Worm (Caenorhabditis elegans) whole organism, early embryonic: ENCODE measurements around the gene K10G4.5.
"Not testable (repeated sequence)": the region's sequence is repeated elsewhere in the genome, so short reads cannot be mapped to it uniquely, and the experiment has no call there.

ENCODE experiments used
- B0310.2 ChIP-seq: sonication (generic microtip); optimal IDR thresholded peaks from 2 replicates; lab custom pipeline; 2016; ENCODE audit warnings: mild to moderate bottlenecking, missing genetic modification characterization, missing compliant biosample characterization
- F13C5.2 ChIP-seq: sonication (generic microtip); optimal IDR thresholded peaks from 2 replicates; lab custom pipeline; 2017; ENCODE audit warnings: mild to moderate bottlenecking, missing genetic modification characterization, inconsistent platforms, missing compliant biosample characterization
- aly-1 ChIP-seq: sonication (generic microtip); optimal IDR thresholded peaks from 2 replicates; lab custom pipeline; 2016; ENCODE audit warnings: missing genetic modification characterization, missing compliant biosample characterization
- ama-1 ChIP-seq: fragments of 150-350 bp; optimal IDR thresholded peaks from 2 replicates; lab custom pipeline; 2014
- ceh-13 ChIP-seq: fragments of 200-800 bp; sonication (Bioruptor generic); optimal IDR thresholded peaks from 2 replicates; lab custom pipeline; 2018; ENCODE audit warnings: mild to moderate bottlenecking, missing genetic modification characterization, missing compliant biosample characterization
- ceh-36 ChIP-seq: sonication (generic microtip); optimal IDR thresholded peaks from 2 replicates; lab custom pipeline; 2016; ENCODE audit warnings: missing genetic modification characterization, inconsistent platforms, missing compliant biosample characterization
- ets-7 ChIP-seq: sonication (generic microtip); optimal IDR thresholded peaks from 2 replicates; lab custom pipeline; 2016; ENCODE audit warnings: missing genotype, missing genetic modification characterization, missing compliant biosample characterization
- flt-1 ChIP-seq: fragments of 200-800 bp; sonication (Bioruptor generic); IDR thresholded peaks from 2 replicates; pipeline ENCODE4 v1.3.6; 2022; ENCODE audit warnings: missing genetic modification characterization, missing compliant biosample characterization
- hmbx-1 ChIP-seq: sonication (generic microtip); optimal IDR thresholded peaks from 2 replicates; lab custom pipeline; 2016; ENCODE audit warnings: mild to moderate bottlenecking, missing genetic modification characterization, missing compliant biosample characterization
- hmg-4 ChIP-seq: fragments of 200-800 bp; sonication (Bioruptor generic); optimal IDR thresholded peaks from 2 replicates; lab custom pipeline; 2018; ENCODE audit warnings: mild to moderate bottlenecking, missing genetic modification characterization, missing compliant biosample characterization
- hnd-1 ChIP-seq: sonication (generic microtip); optimal IDR thresholded peaks from 2 replicates; lab custom pipeline; 2016; ENCODE audit warnings: missing genetic modification characterization, missing compliant biosample characterization
- pes-1 ChIP-seq: fragments of 200-800 bp; sonication (Bioruptor generic); IDR thresholded peaks from 2 replicates; pipeline ENCODE4 v1.3.6; 2022; ENCODE audit warnings: missing genetic modification reagents, missing genetic modification characterization, missing compliant biosample characterization
- scrt-1 ChIP-seq: fragments of 200-800 bp; sonication (Bioruptor generic); IDR thresholded peaks from 2 replicates; pipeline ENCODE4 v1.3.6; 2022; ENCODE audit warnings: missing genetic modification characterization, missing compliant biosample characterization
- sea-1 ChIP-seq: fragments of 200-800 bp; sonication (Bioruptor generic); conservative IDR thresholded peaks from 2 replicates; pipeline ENCODE4 v1.3.6; 2022; ENCODE audit warnings: missing genetic modification characterization, missing compliant biosample characterization
- tbx-11 ChIP-seq: fragments of 200-800 bp; sonication (Bioruptor generic); IDR thresholded peaks from 2 replicates; pipeline ENCODE4 v1.3.6; 2022; ENCODE audit warnings: missing genetic modification characterization, missing compliant biosample characterization
- tbx-37 ChIP-seq: fragments of 200-800 bp; sonication (Bioruptor generic); conservative IDR thresholded peaks from 2 replicates; pipeline ENCODE4 v1.3.6; 2022; ENCODE audit warnings: missing genetic modification reagents, missing genetic modification characterization, missing compliant biosample characterization
- tra-4 ChIP-seq: sonication (generic microtip); optimal IDR thresholded peaks from 2 replicates; lab custom pipeline; 2017; ENCODE audit warnings: missing genetic modification characterization, missing compliant biosample characterization

The K10G4.5 gene

DNA sequence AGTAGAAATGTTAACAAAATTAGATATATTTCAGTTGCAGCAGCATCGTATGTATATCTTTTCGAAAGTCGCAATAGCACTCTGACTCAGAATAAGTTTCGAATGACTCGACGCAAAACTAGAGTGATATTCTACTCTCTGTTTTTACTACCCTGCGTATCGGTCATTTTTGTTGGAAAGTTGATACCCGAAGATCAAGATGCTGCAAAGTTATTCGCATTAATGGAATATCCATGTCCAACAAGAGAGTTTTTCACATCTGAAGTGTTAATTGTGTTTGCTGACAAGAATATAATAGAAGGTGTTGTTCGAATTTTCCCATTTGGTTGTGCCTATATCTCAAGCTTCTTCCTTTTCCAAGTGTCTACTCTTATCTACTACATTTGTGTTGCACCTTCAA lies 29.2 kb downstream of the K10G4.5 start:
- TF ChIP-seq hmbx-1 (no peak), scrt-1 (no peak), hmg-4 (GFP tag; lab: Kevin White, UChicago) (no peak)

DNA sequence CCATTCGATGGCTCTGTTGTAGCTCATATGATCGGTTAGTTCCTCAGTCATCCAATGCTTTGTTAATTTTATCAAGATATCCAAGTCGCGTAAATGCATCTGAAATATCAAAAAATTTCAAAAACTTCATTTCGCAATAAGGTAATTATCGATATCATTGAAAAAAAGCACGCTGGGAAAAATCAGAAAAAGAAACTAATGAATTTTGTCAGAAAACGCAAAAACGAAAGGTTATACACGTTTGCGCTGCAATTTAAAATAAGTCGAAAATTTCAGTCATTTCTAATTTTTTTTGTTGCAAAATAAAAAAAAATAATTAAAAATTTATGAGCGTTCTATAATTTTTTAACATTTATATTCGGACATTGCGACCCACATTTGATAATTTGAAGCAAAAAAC lies 36.4 kb downstream of the K10G4.5 start, which contains the start of gene K10G4.3:
TSS of gene K10G4.3 (minus strand) at position 101 of the 400 bp plus-strand sequence.
- not testable (repeated sequence) for TF ChIP-seq hmbx-1; flt-1 (GFP tag; lab: Robert Waterston, UW); B0310.2 (tag; lab: Kevin White, UChicago)

DNA sequence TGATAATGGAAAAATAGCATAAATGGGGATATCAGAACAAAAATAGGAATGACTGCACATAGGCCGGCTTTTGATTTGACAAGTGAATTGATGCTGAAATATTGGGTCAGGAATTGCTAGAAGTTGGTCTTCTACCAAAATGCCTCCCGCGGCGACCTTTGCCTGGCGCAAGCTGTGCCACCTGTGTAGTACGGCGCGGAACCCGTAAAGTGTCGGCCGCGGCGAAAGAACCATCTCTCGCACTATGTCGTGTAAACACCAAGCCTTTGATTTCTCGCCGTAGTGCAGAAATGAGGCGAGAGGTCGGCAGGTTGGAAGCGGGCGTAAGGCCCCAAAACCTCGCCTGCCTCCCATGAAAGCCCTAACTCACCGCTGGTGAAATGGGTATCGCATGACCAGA lies 39.9 kb downstream of the K10G4.5 start:
- TF ChIP-seq ceh-13 (GFP tag; lab: Kevin White, UChicago) (no peak), flt-1 (GFP tag; lab: Robert Waterston, UW) (no peak), hmbx-1 (no peak), sea-1 (GFP tag; lab: Robert Waterston, UW) (no peak), tra-4 (tag; lab: Kevin White, UChicago) (no peak), hnd-1 (tag; lab: Kevin White, UChicago) (no peak), hmg-4 (GFP tag; lab: Kevin White, UChicago) (no peak), tbx-37 (no peak), pes-1 (GFP tag; lab: Robert Waterston, UW) (no peak), aly-1 (tag; lab: Kevin White, UChicago) (no peak)

DNA sequence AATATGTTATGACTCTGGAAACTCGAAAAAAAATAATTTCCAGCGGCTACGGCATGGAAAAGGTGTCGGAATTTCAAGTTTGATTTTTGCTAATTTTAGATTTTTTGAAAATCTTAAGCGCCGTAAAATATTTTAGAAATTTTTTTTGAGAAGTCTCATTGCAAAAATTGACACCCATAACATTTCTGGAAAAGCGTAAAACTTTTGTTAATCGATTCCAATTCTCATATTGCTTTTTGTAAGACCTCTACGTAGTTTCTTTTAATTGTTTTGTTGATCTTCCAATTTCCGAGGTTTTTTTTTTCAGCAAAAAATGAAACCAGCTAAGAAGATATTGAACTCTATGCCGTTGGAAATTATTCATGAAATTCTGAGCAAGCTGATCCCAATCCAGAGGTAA lies 42.4 kb downstream of the K10G4.5 start, which contains the start of gene fbxa-85:
TSS of gene fbxa-85 (plus strand) at position 301 of the 400 bp plus-strand sequence.
- TF ChIP-seq F13C5.2 (tag; lab: Kevin White, UChicago) (no peak), tra-4 (tag; lab: Kevin White, UChicago) (no peak), hnd-1 (tag; lab: Kevin White, UChicago) (no peak)

DNA sequence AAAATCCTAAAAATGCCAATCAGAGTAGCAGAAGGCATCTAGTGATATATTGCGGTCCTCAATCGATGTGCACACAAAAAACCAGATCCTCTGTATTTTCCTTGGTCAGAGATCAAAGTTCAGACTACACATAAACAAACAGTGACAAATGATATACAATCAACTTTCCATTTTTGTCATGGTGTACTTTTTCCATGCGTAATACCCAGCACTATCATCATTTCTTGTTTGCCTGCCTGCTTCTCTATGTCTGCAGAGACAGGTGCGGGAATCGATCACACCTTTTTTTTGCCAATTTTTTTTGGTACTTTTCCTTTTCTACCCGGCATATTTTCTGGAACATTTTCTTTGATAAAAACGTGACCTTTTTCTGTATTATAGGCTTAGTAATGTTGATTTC lies 43.0 kb downstream of the K10G4.5 start:
- no peak for TF ChIP-seq ama-1 (lab: Kevin White, UChicago)
- TF ChIP-seq ceh-36 (tag; lab: Kevin White, UChicago), result no peak
- no peak for TF ChIP-seq hmbx-1
- no peak for TF ChIP-seq hnd-1 (tag; lab: Kevin White, UChicago)
- TF ChIP-seq tbx-11, result no peak
- TF ChIP-seq F13C5.2 (tag; lab: Kevin White, UChicago), result no peak
- no peak for TF ChIP-seq tra-4 (tag; lab: Kevin White, UChicago)
- no peak for TF ChIP-seq tbx-37
- TF ChIP-seq ets-7 (tag; lab: Kevin White, UChicago), result no peak
- no peak for TF ChIP-seq hmg-4 (GFP tag; lab: Kevin White, UChicago)
- TF ChIP-seq sea-1 (GFP tag; lab: Robert Waterston, UW), result no peak
- no peak for TF ChIP-seq pes-1 (GFP tag; lab: Robert Waterston, UW)

DNA sequence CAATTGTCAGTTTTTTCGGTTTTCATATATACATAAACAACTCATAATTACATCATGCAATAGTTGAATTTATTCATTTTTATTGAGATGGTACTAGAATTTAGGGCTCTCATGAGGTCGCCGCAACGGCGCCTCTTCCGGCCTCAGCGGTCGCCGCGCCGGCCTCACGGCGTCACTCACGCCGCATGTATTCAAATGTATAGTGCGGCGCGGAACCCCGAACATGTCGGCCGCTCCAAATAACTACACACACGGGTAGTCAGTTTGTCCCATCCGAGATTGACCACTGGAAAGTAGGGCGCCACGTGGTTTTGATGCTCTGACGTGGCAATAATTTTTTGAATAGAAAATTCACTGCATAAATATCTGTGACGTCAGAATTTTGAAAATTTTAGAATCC lies 43.6 kb downstream of the K10G4.5 start:
- TF ChIP-seq ceh-36 (tag; lab: Kevin White, UChicago) (no peak), aly-1 (tag; lab: Kevin White, UChicago) (no peak), hmbx-1 (no peak), B0310.2 (tag; lab: Kevin White, UChicago) (no peak), hmg-4 (GFP tag; lab: Kevin White, UChicago) (no peak), hnd-1 (tag; lab: Kevin White, UChicago) (no peak), tra-4 (tag; lab: Kevin White, UChicago) (no peak), F13C5.2 (tag; lab: Kevin White, UChicago) (no peak), flt-1 (GFP tag; lab: Robert Waterston, UW) (no peak), ceh-13 (GFP tag; lab: Kevin White, UChicago) (no peak), tbx-11 (no peak), pes-1 (GFP tag; lab: Robert Waterston, UW) (no peak), tbx-37 (no peak), scrt-1 (no peak), ets-7 (tag; lab: Kevin White, UChicago) (no peak), ama-1 (lab: Kevin White, UChicago) (no peak)

DNA sequence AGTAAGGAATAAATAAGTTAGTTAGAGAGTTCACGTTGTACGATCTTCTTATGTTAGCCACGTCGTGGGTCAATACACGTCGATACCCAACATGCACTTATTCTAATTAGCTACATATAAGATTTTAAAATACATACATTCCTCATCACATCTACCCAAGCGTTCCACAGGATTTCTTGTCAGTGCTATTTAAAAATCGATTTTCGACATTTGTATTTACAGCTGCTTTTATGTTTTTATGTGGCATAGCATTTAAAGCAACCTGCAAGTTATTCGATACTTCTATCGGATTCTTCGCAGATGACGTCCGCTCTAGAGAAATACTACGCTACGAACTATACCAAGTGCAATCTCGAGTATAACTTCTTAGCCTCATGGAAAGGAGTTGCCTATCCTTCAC lies 45.8 kb downstream of the K10G4.5 start, which contains the start of gene srh-115:
TSS of gene srh-115 (plus strand) at position 301 of the 400 bp plus-strand sequence.
- TF ChIP-seq hmg-4 (GFP tag; lab: Kevin White, UChicago) (no peak), flt-1 (GFP tag; lab: Robert Waterston, UW) (no peak), pes-1 (GFP tag; lab: Robert Waterston, UW) (no peak), B0310.2 (tag; lab: Kevin White, UChicago) (no peak), ceh-36 (tag; lab: Kevin White, UChicago) (no peak), aly-1 (tag; lab: Kevin White, UChicago) (no peak), hmbx-1 (no peak), scrt-1 (no peak), F13C5.2 (tag; lab: Kevin White, UChicago) (no peak), ceh-13 (GFP tag; lab: Kevin White, UChicago) (no peak), tra-4 (tag; lab: Kevin White, UChicago) (no peak), ama-1 (lab: Kevin White, UChicago) (no peak), tbx-11 (no peak), hnd-1 (tag; lab: Kevin White, UChicago) (no peak)

DNA sequence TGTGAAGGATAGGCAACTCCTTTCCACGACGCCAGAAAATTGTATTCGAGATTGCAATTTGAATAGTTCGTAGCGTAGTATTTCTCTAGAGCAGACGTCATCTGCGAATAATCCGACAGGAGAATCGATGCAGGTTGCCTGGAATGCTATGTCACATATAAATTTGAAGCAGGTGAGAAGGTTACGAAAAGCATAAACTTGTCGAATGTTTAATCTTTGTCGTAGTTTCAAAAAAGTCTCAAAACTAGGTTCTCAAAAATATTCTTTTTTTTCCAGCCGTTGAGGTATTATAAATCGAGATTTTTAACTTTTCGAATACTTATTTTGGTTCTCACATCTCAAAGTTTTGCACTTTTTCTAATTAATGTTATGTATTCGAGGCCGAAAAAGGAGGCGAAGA lies 46.2 kb downstream of the K10G4.5 start, which contains the start of gene srh-116:
TSS of gene srh-116 (minus strand) at position 101 of the 400 bp plus-strand sequence.
- not testable (repeated sequence) for TF ChIP-seq flt-1 (GFP tag; lab: Robert Waterston, UW); scrt-1; B0310.2 (tag; lab: Kevin White, UChicago)
